Worm (Caenorhabditis elegans): Measurements from ENCODE around the gene lgc-22.

- no peak for TF ChIP-seq vab-7 (GFP tag; IDR thresholded peaks at IDR 0.05)
- no peak for TF ChIP-seq nhr-11 (tag; optimal IDR thresholded peaks at IDR 0.05)
- TF ChIP-seq dmd-6 (GFP tag; IDR thresholded peaks at IDR 0.05): no peak
- no peak for TF ChIP-seq ztf-11 (tag; optimal IDR thresholded peaks at IDR 0.05)
- TF ChIP-seq lin-39 (tag; optimal IDR thresholded peaks at IDR 0.05): no peak
- no peak for TF ChIP-seq mep-1 (tag; optimal IDR thresholded peaks at IDR 0.05)
- TF ChIP-seq fos-1 (tag; optimal IDR thresholded peaks at IDR 0.05): no peak
- TF ChIP-seq daf-16 (GFP tag; optimal IDR thresholded peaks at IDR 0.05): no peak
- no peak for TF ChIP-seq daf-16 (tag; optimal IDR thresholded peaks at IDR 0.05)
- TF ChIP-seq nhr-10 (tag; optimal IDR thresholded peaks at IDR 0.05): no peak
- TF ChIP-seq ctbp-1 (GFP tag; IDR thresholded peaks at IDR 0.05): no peak
- no peak for TF ChIP-seq zag-1 (tag; optimal IDR thresholded peaks at IDR 0.05)
- TF ChIP-seq nhr-6 (tag; optimal IDR thresholded peaks at IDR 0.05): no peak
- no peak for TF ChIP-seq ztf-7 (tag; optimal IDR thresholded peaks at IDR 0.05)
These were observed 8.5 kb upstream of the lgc-22 start, which contains the start of gene F15E6.10 for ce11 chrIV:4292569-4292968.
